Worm (Caenorhabditis elegans) whole organism, L4 larva: ENCODE results near the gene T21C9.11.

Source experiments
- F44E2.7 ChIP-seq: fragments of 200-800 bp; sonication (Bioruptor generic); IDR thresholded peaks from 2 replicates; pipeline ENCODE4 v2.1.2; 2022; ENCODE audit warnings: missing genetic modification characterization, missing compliant biosample characterization
- F49E8.2 ChIP-seq: sonication (generic microtip); optimal IDR thresholded peaks from 2 replicates; lab custom pipeline; 2016; ENCODE audit warnings: missing compliant biosample characterization, mild to moderate bottlenecking, missing genetic modification characterization, borderline replicate concordance
- R02D3.7 ChIP-seq: fragments of 150-350 bp; sonication (generic microtip); optimal IDR thresholded peaks from 3 replicates; lab custom pipeline; 2014; ENCODE audit warnings: missing biosample characterization, missing genetic modification characterization
- T20F7.1 ChIP-seq: fragments of 200-800 bp; sonication (Bioruptor generic); optimal IDR thresholded peaks from 2 replicates; lab custom pipeline; 2018; ENCODE audit warnings: mild to moderate bottlenecking, missing genetic modification characterization, missing compliant biosample characterization
- Y48G9A.11 ChIP-seq: fragments of 200-800 bp; sonication (Bioruptor generic); IDR thresholded peaks from 2 replicates; pipeline ENCODE4 v1.3.6; 2022; ENCODE audit warnings: missing genetic modification reagents, missing genetic modification characterization, missing compliant biosample characterization
- ZK337.2 ChIP-seq: fragments of 200-800 bp; sonication (Bioruptor generic); IDR thresholded peaks from 2 replicates; pipeline ENCODE4 v1.3.6; 2022; ENCODE audit warnings: missing genetic modification reagents, missing genetic modification characterization, missing compliant biosample characterization
- ZK546.5 ChIP-seq, 2 experiments: sonication (generic microtip); optimal IDR thresholded peaks; 2 replicates each; lab custom pipeline; 2017; ENCODE audit warnings: missing biosample characterization in 2 of 2, missing genetic modification characterization in 2 of 2
- aha-1 ChIP-seq: fragments of 150-350 bp; peaks from one replicate; lab custom pipeline; 2014; ENCODE audit warnings: missing biosample characterization, missing genetic modification characterization
- aly-2 ChIP-seq: sonication (generic microtip); optimal IDR thresholded peaks from 2 replicates; lab custom pipeline; 2018; ENCODE audit warnings: missing biosample characterization, missing genetic modification characterization
- ceh-28 ChIP-seq: fragments of 150-350 bp; optimal IDR thresholded peaks from 2 replicates; lab custom pipeline; 2014; ENCODE audit warnings: missing biosample characterization, missing genetic modification reagents, missing genetic modification characterization
- ceh-32 ChIP-seq: sonication (generic microtip); optimal IDR thresholded peaks from 2 replicates; lab custom pipeline; 2016; ENCODE audit warnings: mild to moderate bottlenecking, missing genetic modification characterization, missing compliant biosample characterization; ENCODE audit not compliant: poor library complexity
- ceh-82 ChIP-seq: sonication (generic microtip); optimal IDR thresholded peaks from 2 replicates; lab custom pipeline; 2017; ENCODE audit warnings: missing biosample characterization, missing genetic modification characterization
- daf-16 ChIP-seq, 3 experiments: sonication (generic microtip); optimal IDR thresholded peaks; 2 replicates each; lab custom pipeline; 2016 to 2017; ENCODE audit warnings: missing genetic modification characterization in 3 of 3, missing genetic modification reagents in 3 of 3, mild to moderate bottlenecking in 2 of 3, missing compliant biosample characterization in 2 of 3, missing biosample characterization in 1 of 3, moderate library complexity in 1 of 3
- dmd-9 ChIP-seq: fragments of 200-800 bp; sonication (Bioruptor generic); IDR thresholded peaks from 2 replicates; pipeline ENCODE4 v1.3.6; 2022; ENCODE audit warnings: missing genetic modification reagents, missing genetic modification characterization, missing compliant biosample characterization
- duxl-1 ChIP-seq: sonication (generic microtip); optimal IDR thresholded peaks from 2 replicates; lab custom pipeline; 2016; ENCODE audit warnings: mild to moderate bottlenecking, missing genetic modification characterization, moderate library complexity, missing compliant biosample characterization; ENCODE audit not compliant: poor library complexity
- egl-43 ChIP-seq: fragments of 200-800 bp; sonication (Bioruptor generic); IDR thresholded peaks from 2 replicates; pipeline ENCODE4 v1.3.6; 2022; ENCODE audit warnings: missing genetic modification reagents, missing genetic modification characterization, missing compliant biosample characterization
- fos-1 ChIP-seq: fragments of 150-350 bp; optimal IDR thresholded peaks from 2 replicates; lab custom pipeline; 2014; ENCODE audit warnings: missing biosample characterization, missing genetic modification characterization
- lin-13 ChIP-seq: fragments of 150-350 bp; optimal IDR thresholded peaks from 2 replicates; lab custom pipeline; 2014; ENCODE audit warnings: missing biosample characterization, missing genetic modification reagents, missing genetic modification characterization
- lin-15B ChIP-seq: fragments of 150-350 bp; sonication (generic microtip); optimal IDR thresholded peaks from 3 replicates; lab custom pipeline; 2014; ENCODE audit warnings: missing biosample characterization, missing genetic modification characterization
- lin-29 ChIP-seq: fragments of 200-800 bp; sonication (Bioruptor generic); IDR thresholded peaks from 2 replicates; pipeline ENCODE4 v1.3.6; 2022; ENCODE audit warnings: missing genetic modification reagents, missing genetic modification characterization, missing compliant biosample characterization
- lin-39 ChIP-seq: fragments of 150-350 bp; optimal IDR thresholded peaks from 2 replicates; lab custom pipeline; 2014; ENCODE audit warnings: missing biosample characterization, missing genetic modification reagents, missing genetic modification characterization
- lsy-2 ChIP-seq, 2 experiments: fragments of 150-350 bp in 1 of 2; sonication (generic microtip) in 1 of 2; optimal IDR thresholded peaks; 2 replicates each; lab custom pipeline; 2014 to 2017; ENCODE audit warnings: missing biosample characterization in 2 of 2, missing genetic modification characterization in 2 of 2
- madf-5 ChIP-seq, 2 experiments: fragments of 200-800 bp; sonication (Bioruptor generic); IDR thresholded peaks; 2 replicates each; pipeline ENCODE4 v1.3.6; 2022; ENCODE audit warnings: missing compliant biosample characterization in 2 of 2, missing genetic modification characterization in 2 of 2
- mep-1 ChIP-seq: fragments of 150-350 bp; sonication (generic microtip); optimal IDR thresholded peaks from 3 replicates; lab custom pipeline; 2014; ENCODE audit warnings: missing biosample characterization, missing genetic modification characterization
- mxl-2 ChIP-seq: fragments of 200-800 bp; sonication (Bioruptor generic); conservative IDR thresholded peaks from 2 replicates; pipeline ENCODE4 v1.3.6; 2022; ENCODE audit warnings: missing genetic modification reagents, missing genetic modification characterization, missing compliant biosample characterization
- nhr-25 ChIP-seq: sonication (generic microtip); optimal IDR thresholded peaks from 2 replicates; lab custom pipeline; 2017; ENCODE audit warnings: missing genetic modification characterization, mild to moderate bottlenecking, missing compliant biosample characterization, antibody characterized with exemption, moderate library complexity, borderline replicate concordance; ENCODE audit not compliant: insufficient read depth
- nhr-28 ChIP-seq: fragments of 150-350 bp; optimal IDR thresholded peaks from 2 replicates; lab custom pipeline; 2014; ENCODE audit warnings: missing biosample characterization, missing genetic modification characterization
- nhr-41 ChIP-seq: fragments of 200-800 bp; sonication (Bioruptor generic); IDR thresholded peaks from 2 replicates; pipeline ENCODE4 v1.3.6; 2022; ENCODE audit warnings: missing genetic modification reagents, missing genetic modification characterization, missing compliant biosample characterization
- nhr-77 ChIP-seq: fragments of 150-350 bp; optimal IDR thresholded peaks from 2 replicates; lab custom pipeline; 2014; ENCODE audit warnings: missing biosample characterization, missing genetic modification characterization
- php-3 ChIP-seq: fragments of 200-800 bp; sonication (Bioruptor generic); IDR thresholded peaks from 2 replicates; pipeline ENCODE4 v1.3.6; 2022; ENCODE audit warnings: missing genetic modification reagents, missing genetic modification characterization, missing compliant biosample characterization
- snpc-1.2 ChIP-seq: fragments of 200-800 bp; sonication (Bioruptor generic); IDR thresholded peaks from 2 replicates; pipeline ENCODE4 v1.3.6; 2022; ENCODE audit warnings: missing genetic modification reagents, missing genetic modification characterization, missing compliant biosample characterization
- tag-97 ChIP-seq: fragments of 200-800 bp; sonication (Bioruptor generic); IDR thresholded peaks from 2 replicates; pipeline ENCODE4 v1.3.6; 2022; ENCODE audit warnings: missing genetic modification characterization, missing compliant biosample characterization
- unc-62 ChIP-seq, 3 experiments: fragments of 150-350 bp in 1 of 3; sonication (generic microtip); optimal IDR thresholded peaks in 2 of 3; peaks in 1 of 3; 1 replicate in 1 of 3; 2 replicates in 2 of 3; lab custom pipeline; 2014 to 2017; ENCODE audit warnings: missing biosample characterization in 3 of 3, missing genetic modification characterization in 3 of 3, missing genetic modification reagents in 3 of 3, missing genotype in 1 of 3
- zfp-3 ChIP-seq: fragments of 200-800 bp; sonication (Bioruptor generic); conservative IDR thresholded peaks from 2 replicates; pipeline ENCODE4 v1.3.6; 2022; ENCODE audit warnings: missing genetic modification reagents, missing genetic modification characterization, missing compliant biosample characterization

Gene T21C9.11

ce11 chrV:10630497-10630896, 35.8 kb upstream of the T21C9.11 start:
- TF ChIP-seq mep-1 (tag; lab: Kevin White, UChicago) = no peak
- peak; percentile 42 for TF ChIP-seq aha-1 (tag; lab: Kevin White, UChicago)
- TF ChIP-seq unc-62 (GFP tag; optimal IDR thresholded peaks at IDR 0.05 in 1 of 2; lab: Kevin White, UChicago) = peak in 1 of 2 experiments; percentile 98
- no peak for TF ChIP-seq unc-62 (tag; optimal IDR thresholded peaks at IDR 0.05; lab: Kevin White, UChicago)
- TF ChIP-seq, all 104 proteins: peak for 2

- TF ChIP-seq php-3 (GFP tag; lab: Robert Waterston, UW) (no peak), duxl-1 (tag; lab: Kevin White, UChicago) (no peak), R02D3.7 (tag; lab: Kevin White, UChicago) (no peak), dmd-9 (GFP tag; lab: Robert Waterston, UW) (no peak), madf-5 (GFP tag; IDR thresholded peaks at IDR 0.05; lab: Robert Waterston, UW) (no peak), nhr-25 (no peak), nhr-41 (GFP tag; lab: Robert Waterston, UW) (no peak), T20F7.1 (GFP tag; lab: Kevin White, UChicago) (no peak), lin-39 (tag; lab: Kevin White, UChicago) (no peak), ceh-32 (no peak), ceh-28 (tag; lab: Kevin White, UChicago) (no peak), nhr-28 (tag; lab: Kevin White, UChicago) (no peak), F44E2.7 (GFP tag; lab: Robert Waterston, UW) (no peak), lsy-2 (tag; optimal IDR thresholded peaks at IDR 0.05; lab: Kevin White, UChicago) (no peak), ZK546.5 (tag; optimal IDR thresholded peaks at IDR 0.05; lab: Kevin White, UChicago) (no peak), nhr-77 (tag; lab: Kevin White, UChicago) (no peak)
- TF ChIP-seq, all 104 proteins: peak for 0
These were observed 20.8 kb upstream of the T21C9.11 start, which contains the start of gene H09F14.1 for ce11 chrV:10615496-10615895. TSS of gene H09F14.1 (minus strand) at chrV:10615596.

- TF ChIP-seq daf-16 (GFP tag; optimal IDR thresholded peaks at IDR 0.05; lab: Kevin White, UChicago) (no peak), daf-16 (tag; optimal IDR thresholded peaks at IDR 0.05; lab: Kevin White, UChicago) (peak; percentile 4), aha-1 (tag; lab: Kevin White, UChicago) (peak; percentile 96), F49E8.2 (tag; lab: Kevin White, UChicago) (no peak), mep-1 (tag; lab: Kevin White, UChicago) (no peak)
These were observed 7.6 kb upstream of the T21C9.11 start, which contains the start of gene H27A22.1 for ce11 chrV:10602051-10602937. TSS of gene H27A22.1 (plus strand) at chrV:10602555.

ce11 chrV:10598670-10599154, 4.0 kb upstream of the T21C9.11 start, which contains the start of gene scpl-4:
TSS of gene scpl-4 (plus strand) at chrV:10599104.
- peak; percentile 88 for TF ChIP-seq T20F7.1 (GFP tag; lab: Kevin White, UChicago)
- TF ChIP-seq ceh-28 (tag; lab: Kevin White, UChicago) = no peak
- peak; percentile 21 for TF ChIP-seq R02D3.7 (tag; lab: Kevin White, UChicago)
- no peak for TF ChIP-seq lin-29 (GFP tag; lab: Robert Waterston, UW)
- TF ChIP-seq snpc-1.2 = no peak
- TF ChIP-seq ceh-82 (tag; lab: Kevin White, UChicago) = no peak
- no peak for TF ChIP-seq madf-5 (GFP tag; IDR thresholded peaks at IDR 0.05; lab: Robert Waterston, UW)
- TF ChIP-seq, all 104 proteins: peak for 2

ce11 chrV:10597234-10597633, 2.5 kb upstream of the T21C9.11 start, which contains the start of gene T21C9.13:
TSS of gene T21C9.13 (plus strand) at chrV:10597266.
- TF ChIP-seq fos-1 (tag; lab: Kevin White, UChicago) (no peak), mxl-2 (GFP tag; lab: Robert Waterston, UW) (no peak), lin-13 (GFP tag; lab: Kevin White, UChicago) (no peak), madf-5 (GFP tag; IDR thresholded peaks at IDR 0.05; lab: Robert Waterston, UW) (no peak), nhr-28 (tag; lab: Kevin White, UChicago) (no peak), egl-43 (no peak), unc-62 (GFP tag; optimal IDR thresholded peaks at IDR 0.05 in 1 of 2; lab: Kevin White, UChicago) (no peak), unc-62 (tag; optimal IDR thresholded peaks at IDR 0.05; lab: Kevin White, UChicago) (no peak), aly-2 (no peak), ceh-82 (tag; lab: Kevin White, UChicago) (no peak), R02D3.7 (tag; lab: Kevin White, UChicago) (no peak), aha-1 (tag; lab: Kevin White, UChicago) (no peak), lin-39 (tag; lab: Kevin White, UChicago) (no peak), zfp-3 (no peak), ZK337.2 (GFP tag; lab: Robert Waterston, UW) (no peak), tag-97 (GFP tag; lab: Robert Waterston, UW) (no peak), Y48G9A.11 (no peak), lsy-2 (tag; optimal IDR thresholded peaks at IDR 0.05; lab: Kevin White, UChicago) (no peak), lin-15B (tag; lab: Kevin White, UChicago) (no peak)
- TF ChIP-seq, all 104 proteins: peak for 0
